Fruit fly (Drosophila melanogaster): ENCODE results near the gene CstF50.

Gene CstF50

dm6 chr3R:31700212-31700611, 36.6 kb downstream of the CstF50 start (continued):
- TF ChIP-seq fkh (GFP tag; optimal IDR thresholded peaks at IDR 0.05) (no peak), pdm3 (GFP tag; optimal IDR thresholded peaks at IDR 0.05) (peak; percentile 68), CG10669 (GFP tag; optimal IDR thresholded peaks at IDR 0.05) (peak; percentile 47), achi (GFP tag; optimal IDR thresholded peaks at IDR 0.05) (peak; percentile 67), CG3919 (GFP tag; optimal IDR thresholded peaks at IDR 0.05) (peak; percentile 79), vri (GFP tag; optimal IDR thresholded peaks at IDR 0.05) (no peak), Lpt (GFP tag; optimal IDR thresholded peaks at IDR 0.05) (peak; percentile 80), CG10631 (GFP tag; optimal IDR thresholded peaks at IDR 0.05) (peak; percentile 81), Eip75B (GFP tag; optimal IDR thresholded peaks at IDR 0.05) (peak; percentile 68), lz (GFP tag; optimal IDR thresholded peaks at IDR 0.05) (no peak), CG8632 (GFP tag; optimal IDR thresholded peaks at IDR 0.05) (no peak), eg (GFP tag; IDR thresholded peaks at IDR 0.05) (peak; percentile 74; the same call in 2 of the 3 replicates)

dm6 chr3R:31698143-31698776, 38.5 kb downstream of the CstF50 start:
- peak; percentile 97 for TF ChIP-seq Eip78C (GFP tag)
- no peak for TF ChIP-seq CG11294 (GFP tag; IDR thresholded peaks at IDR 0.05)
- peak; percentile 77 for TF ChIP-seq CG6854 (GFP tag; optimal IDR thresholded peaks at IDR 0.05)
- peak; percentile 35; the same call in 1 of the 3 replicates for TF ChIP-seq eg (GFP tag; IDR thresholded peaks at IDR 0.05)
- peak; percentile 92 for TF ChIP-seq CG10669 (GFP tag; optimal IDR thresholded peaks at IDR 0.05)
- peak; percentile 92 for TF ChIP-seq CG6163 (GFP tag; IDR thresholded peaks at IDR 0.05)
- TF ChIP-seq cyc (GFP tag; optimal IDR thresholded peaks at IDR 0.05): peak; percentile 96
- TF ChIP-seq Hr38 (GFP tag; optimal IDR thresholded peaks at IDR 0.05): no peak
- peak; percentile 98 for TF ChIP-seq svp (GFP tag)
- peak; percentile 88 for TF ChIP-seq fd59A (GFP tag; optimal IDR thresholded peaks at IDR 0.05)
- TF ChIP-seq Hr39 (GFP tag; optimal IDR thresholded peaks at IDR 0.05): peak; percentile 95
- peak; percentile 85 for TF ChIP-seq Blimp-1 (GFP tag; optimal IDR thresholded peaks at IDR 0.05)
- TF ChIP-seq CG6808 (GFP tag; optimal IDR thresholded peaks at IDR 0.05): peak; percentile 90
- TF ChIP-seq vri (GFP tag; optimal IDR thresholded peaks at IDR 0.05): peak; percentile 95
- TF ChIP-seq CG11902 (GFP tag; optimal IDR thresholded peaks at IDR 0.05): peak; percentile 84
- peak; percentile 82 for TF ChIP-seq CG34406 (GFP tag; optimal IDR thresholded peaks at IDR 0.05)
- TF ChIP-seq Eip75B (GFP tag; optimal IDR thresholded peaks at IDR 0.05): peak; percentile 92
- TF ChIP-seq Sox15 (GFP tag; optimal IDR thresholded peaks at IDR 0.05): peak; percentile 77
- TF ChIP-seq Eip93F (GFP tag; optimal IDR thresholded peaks at IDR 0.05): peak; percentile 88
- peak; percentile 89 for TF ChIP-seq Sox14 (GFP tag; optimal IDR thresholded peaks at IDR 0.05)
- TF ChIP-seq CG9139 (GFP tag; optimal IDR thresholded peaks at IDR 0.05): peak; percentile 87
- peak; percentile 95 for TF ChIP-seq Met (GFP tag; optimal IDR thresholded peaks at IDR 0.05)
- peak; percentile 86 for TF ChIP-seq OdsH (GFP tag; optimal IDR thresholded peaks at IDR 0.05)
- TF ChIP-seq topi (GFP tag; optimal IDR thresholded peaks at IDR 0.05): peak; percentile 95
- peak; percentile 63 to 87 for TF ChIP-seq salr (GFP tag; optimal IDR thresholded peaks at IDR 0.05)
- peak; percentile 57 for TF ChIP-seq CG11762 (GFP tag; optimal IDR thresholded peaks at IDR 0.05; ENCODE audit: insufficient read depth)
- peak; percentile 45 for TF ChIP-seq fd85E (GFP tag; optimal IDR thresholded peaks at IDR 0.05)
- TF ChIP-seq CG6276 (GFP tag; optimal IDR thresholded peaks at IDR 0.05): peak; percentile 7
- no peak for TF ChIP-seq CG4318 (GFP tag; optimal IDR thresholded peaks at IDR 0.05)
- peak; percentile 95 for TF ChIP-seq esn (GFP tag; optimal IDR thresholded peaks at IDR 0.05)
- TF ChIP-seq Ets96B (tag; optimal IDR thresholded peaks at IDR 0.05): peak; percentile 95
- TF ChIP-seq Smox (GFP tag; optimal IDR thresholded peaks at IDR 0.05): peak; percentile 91
- TF ChIP-seq lz (GFP tag; optimal IDR thresholded peaks at IDR 0.05): peak; percentile 94
- peak; percentile 84 for TF ChIP-seq pdm3 (GFP tag; optimal IDR thresholded peaks at IDR 0.05)
- peak; percentile 65 for TF ChIP-seq net (GFP tag; optimal IDR thresholded peaks at IDR 0.05)
- TF ChIP-seq Hr4 (GFP tag; optimal IDR thresholded peaks at IDR 0.05): peak; percentile 53
- TF ChIP-seq dsx (GFP tag; optimal IDR thresholded peaks at IDR 0.05; ENCODE audit: poor library complexity, severe bottlenecking): peak; percentile 91
- TF ChIP-seq acj6 (GFP tag; optimal IDR thresholded peaks at IDR 0.05): peak; percentile 86
- peak; percentile 60 for TF ChIP-seq CG16779 (tag; optimal IDR thresholded peaks at IDR 0.05)
- peak; percentile 88 for TF ChIP-seq Ets21C (GFP tag; optimal IDR thresholded peaks at IDR 0.05)
- peak; percentile 87 for TF ChIP-seq CG1621 (tag; optimal IDR thresholded peaks at IDR 0.05)
- TF ChIP-seq CG10631 (GFP tag; optimal IDR thresholded peaks at IDR 0.05): peak; percentile 89
- peak; percentile 24; the same call in 1 of the 2 replicates for TF ChIP-seq CG15336 (GFP tag; IDR thresholded peaks at IDR 0.05)

Measured in whole organism, prepupa.